Worm (Caenorhabditis elegans) whole organism, L1 larva: Measurements from ENCODE around the gene abhd-5.1.

Source experiments
- C16A3.4 ChIP-seq: fragments of 150-350 bp; optimal IDR thresholded peaks from 2 replicates; lab custom pipeline; 2014; ENCODE audit warnings: missing biosample characterization, missing genetic modification characterization
- C34B4.2 ChIP-seq: sonication (generic microtip); optimal IDR thresholded peaks from 2 replicates; lab custom pipeline; 2017; ENCODE audit warnings: mild to moderate bottlenecking, missing genetic modification characterization, missing compliant biosample characterization
- aha-1 ChIP-seq: fragments of 150-350 bp; optimal IDR thresholded peaks from 2 replicates; lab custom pipeline; 2014; ENCODE audit warnings: missing biosample characterization, missing genetic modification characterization
- alr-1 ChIP-seq: fragments of 200-800 bp; sonication (Bioruptor generic); optimal IDR thresholded peaks from 2 replicates; lab custom pipeline; 2018; ENCODE audit warnings: borderline replicate concordance, mild to moderate bottlenecking, missing genetic modification characterization, missing compliant biosample characterization
- blmp-1 ChIP-seq: fragments of 150-350 bp; optimal IDR thresholded peaks from 2 replicates; lab custom pipeline; 2014; ENCODE audit warnings: missing biosample characterization, missing genetic modification characterization
- ceh-82 ChIP-seq, 3 experiments: fragments of 150-350 bp in 1 of 3; sonication (generic microtip) in 2 of 3; optimal IDR thresholded peaks; 2 replicates each; lab custom pipeline; 2014 to 2017; ENCODE audit warnings: missing biosample characterization in 3 of 3, missing genetic modification characterization in 3 of 3
- ceh-90 ChIP-seq: sonication (generic microtip); optimal IDR thresholded peaks from 2 replicates; lab custom pipeline; 2016; ENCODE audit warnings: missing genetic modification characterization, missing compliant biosample characterization
- efl-1 ChIP-seq, 4 experiments: fragments of 150-350 bp; optimal IDR thresholded peaks in 3 of 4; peaks in 1 of 4; 1 replicate in 1 of 4; 2 replicates in 3 of 4; lab custom pipeline; 2014; ENCODE audit warnings: missing biosample characterization in 2 of 4, missing genetic modification characterization in 2 of 4, missing genetic modification reagents in 2 of 4
- egl-27 ChIP-seq, 2 experiments: fragments of 150-350 bp in 1 of 2; sonication (generic microtip); optimal IDR thresholded peaks; 3 replicates each; lab custom pipeline; 2017 to 2018; ENCODE audit warnings: missing biosample characterization in 2 of 2, missing genetic modification characterization in 2 of 2, missing genetic modification reagents in 2 of 2
- elt-3 ChIP-seq, 6 experiments: fragments of 150-350 bp in 1 of 6; sonication (generic microtip); optimal IDR thresholded peaks; 2 replicates each; lab custom pipeline; 2017 to 2018; ENCODE audit warnings: missing biosample characterization in 6 of 6, missing genetic modification characterization in 6 of 6, inconsistent platforms in 1 of 6
- fkh-10 ChIP-seq: sonication (generic microtip); optimal IDR thresholded peaks from 2 replicates; lab custom pipeline; 2017; ENCODE audit warnings: missing biosample characterization, missing genetic modification reagents, missing genetic modification characterization
- fkh-4 ChIP-seq: sonication (generic microtip); optimal IDR thresholded peaks from 2 replicates; lab custom pipeline; 2016; ENCODE audit warnings: missing compliant biosample characterization, missing genetic modification characterization, borderline replicate concordance
- fkh-8 ChIP-seq: sonication (generic microtip); optimal IDR thresholded peaks from 2 replicates; lab custom pipeline; 2016; ENCODE audit warnings: mild to moderate bottlenecking, missing genetic modification characterization, missing compliant biosample characterization
- grh-1 ChIP-seq: fragments of 200-800 bp; sonication (Bioruptor generic); IDR thresholded peaks from 2 replicates; pipeline ENCODE4 v1.3.6; 2022; ENCODE audit warnings: missing genetic modification reagents, missing genetic modification characterization, missing compliant biosample characterization
- hlh-4 ChIP-seq: sonication (generic microtip); optimal IDR thresholded peaks from 2 replicates; lab custom pipeline; 2016; ENCODE audit warnings: mild to moderate bottlenecking, missing genetic modification characterization, missing compliant biosample characterization
- hpl-2 ChIP-seq: fragments of 150-350 bp; optimal IDR thresholded peaks from 2 replicates; lab custom pipeline; 2014; ENCODE audit warnings: missing biosample characterization, missing genetic modification reagents, missing genetic modification characterization
- isw-1 ChIP-seq: fragments of 200-800 bp; sonication (Bioruptor generic); IDR thresholded peaks from 2 replicates; pipeline ENCODE4 v1.3.6; 2022; ENCODE audit warnings: missing genetic modification characterization, missing compliant biosample characterization
- lin-14 ChIP-seq: fragments of 200-800 bp; sonication (Bioruptor generic); optimal IDR thresholded peaks from 2 replicates; lab custom pipeline; 2018; ENCODE audit warnings: mild to moderate bottlenecking, missing genetic modification characterization, moderate library complexity, missing compliant biosample characterization
- lin-15B ChIP-seq: fragments of 150-350 bp; sonication (generic microtip); optimal IDR thresholded peaks from 3 replicates; lab custom pipeline; 2014; ENCODE audit warnings: missing biosample characterization, missing genetic modification characterization
- lin-35 ChIP-seq, 2 experiments: fragments of 150-350 bp; optimal IDR thresholded peaks; 2 replicates each; lab custom pipeline; 2014; ENCODE audit warnings: missing biosample characterization in 2 of 2, missing genetic modification characterization in 2 of 2, missing genetic modification reagents in 2 of 2
- lir-3 ChIP-seq: sonication (generic microtip); optimal IDR thresholded peaks from 2 replicates; lab custom pipeline; 2016; ENCODE audit warnings: mild to moderate bottlenecking, missing genetic modification characterization, moderate library complexity, missing compliant biosample characterization; ENCODE audit not compliant: poor library complexity
- mab-9 ChIP-seq: fragments of 200-800 bp; sonication (Bioruptor generic); IDR thresholded peaks from 2 replicates; pipeline ENCODE4 v1.3.6; 2022; ENCODE audit warnings: missing genetic modification reagents, missing genetic modification characterization, missing compliant biosample characterization
- mdl-1 ChIP-seq, 2 experiments: fragments of 150-350 bp; optimal IDR thresholded peaks; 2 replicates each; lab custom pipeline; 2014 to 2017; ENCODE audit warnings: missing biosample characterization in 2 of 2, missing genetic modification characterization in 2 of 2, inconsistent platforms in 1 of 2
- mef-2 ChIP-seq: fragments of 150-350 bp; optimal IDR thresholded peaks from 2 replicates; lab custom pipeline; 2014; ENCODE audit warnings: missing biosample characterization, missing genetic modification characterization
- mep-1 ChIP-seq: fragments of 150-350 bp; optimal IDR thresholded peaks from 2 replicates; lab custom pipeline; 2014; ENCODE audit warnings: missing biosample characterization, missing genetic modification characterization
- nhr-11 ChIP-seq: fragments of 150-350 bp; optimal IDR thresholded peaks from 2 replicates; lab custom pipeline; 2014; ENCODE audit warnings: missing biosample characterization, missing genetic modification characterization
- nhr-20 ChIP-seq: sonication (generic microtip); optimal IDR thresholded peaks from 2 replicates; lab custom pipeline; 2016; ENCODE audit warnings: mild to moderate bottlenecking, missing genetic modification characterization, missing compliant biosample characterization
- nhr-237 ChIP-seq: fragments of 150-350 bp; optimal IDR thresholded peaks from 2 replicates; lab custom pipeline; 2014; ENCODE audit warnings: missing biosample characterization, missing genetic modification characterization
- nhr-71 ChIP-seq: sonication (generic microtip); optimal IDR thresholded peaks from 2 replicates; lab custom pipeline; 2016; ENCODE audit warnings: mild to moderate bottlenecking, missing genetic modification characterization, moderate library complexity, missing compliant biosample characterization
- nhr-76 ChIP-seq: sonication (generic microtip); optimal IDR thresholded peaks from 2 replicates; lab custom pipeline; 2017; ENCODE audit warnings: missing biosample characterization, missing genetic modification characterization
- nhr-77 ChIP-seq: fragments of 150-350 bp; optimal IDR thresholded peaks from 2 replicates; lab custom pipeline; 2014; ENCODE audit warnings: missing biosample characterization, missing genetic modification characterization
- nhr-84 ChIP-seq: sonication (generic microtip); optimal IDR thresholded peaks from 2 replicates; lab custom pipeline; 2017; ENCODE audit warnings: missing biosample characterization, missing genetic modification characterization
- nhr-85 ChIP-seq: sonication (generic microtip); peaks from one replicate; lab custom pipeline; 2016; ENCODE audit warnings: missing genetic modification characterization, inconsistent platforms, missing compliant biosample characterization
- nhr-90 ChIP-seq: sonication (generic microtip); optimal IDR thresholded peaks from 2 replicates; lab custom pipeline; 2016; ENCODE audit warnings: mild to moderate bottlenecking, missing genetic modification characterization, missing compliant biosample characterization; ENCODE audit not compliant: poor library complexity
- snu-23 ChIP-seq: sonication (generic microtip); optimal IDR thresholded peaks from 2 replicates; lab custom pipeline; 2016; ENCODE audit warnings: missing genetic modification characterization, missing compliant biosample characterization
- sox-4 ChIP-seq: sonication (generic microtip); optimal IDR thresholded peaks from 2 replicates; lab custom pipeline; 2016; ENCODE audit warnings: missing genetic modification characterization, missing compliant biosample characterization
- sup-37 ChIP-seq: fragments of 200-800 bp; sonication (Bioruptor generic); optimal IDR thresholded peaks from 2 replicates; lab custom pipeline; 2018; ENCODE audit warnings: mild to moderate bottlenecking, missing genetic modification characterization, missing compliant biosample characterization
- swsn-7 ChIP-seq: sonication (generic microtip); optimal IDR thresholded peaks from 2 replicates; lab custom pipeline; 2016; ENCODE audit warnings: missing genetic modification characterization, missing compliant biosample characterization
- unc-130 ChIP-seq: fragments of 150-350 bp; optimal IDR thresholded peaks from 2 replicates; lab custom pipeline; 2017; ENCODE audit warnings: missing biosample characterization, missing genetic modification characterization, inconsistent platforms
- unc-30 ChIP-seq: sonication (generic microtip); optimal IDR thresholded peaks from 2 replicates; lab custom pipeline; 2017; ENCODE audit warnings: missing biosample characterization, missing genetic modification characterization
- unc-62 ChIP-seq: fragments of 150-350 bp; optimal IDR thresholded peaks from 2 replicates; lab custom pipeline; 2014; ENCODE audit warnings: missing biosample characterization, missing genetic modification reagents, missing genetic modification characterization
- unc-98 ChIP-seq: fragments of 200-800 bp; sonication (Bioruptor generic); IDR thresholded peaks from 2 replicates; pipeline ENCODE4 v1.3.6; 2022; ENCODE audit warnings: missing genetic modification characterization, missing compliant biosample characterization
- vab-15 ChIP-seq: sonication (generic microtip); optimal IDR thresholded peaks from 2 replicates; lab custom pipeline; 2017; ENCODE audit warnings: missing genotype, mild to moderate bottlenecking, missing genetic modification characterization, missing compliant biosample characterization
- zag-1 ChIP-seq: fragments of 150-350 bp; optimal IDR thresholded peaks from 2 replicates; lab custom pipeline; 2014; ENCODE audit warnings: missing biosample characterization, missing genetic modification characterization
- zip-4 ChIP-seq: fragments of 200-800 bp; sonication (Bioruptor generic); optimal IDR thresholded peaks from 2 replicates; lab custom pipeline; 2018; ENCODE audit warnings: mild to moderate bottlenecking, missing genetic modification characterization, moderate library complexity, missing compliant biosample characterization
- ztf-11 ChIP-seq, 2 experiments: sonication (generic microtip); optimal IDR thresholded peaks; 2 replicates each; lab custom pipeline; 2016 to 2017; ENCODE audit warnings: missing genetic modification characterization in 2 of 2, missing biosample characterization in 1 of 2, missing compliant biosample characterization in 1 of 2

Gene abhd-5.1

DNA sequence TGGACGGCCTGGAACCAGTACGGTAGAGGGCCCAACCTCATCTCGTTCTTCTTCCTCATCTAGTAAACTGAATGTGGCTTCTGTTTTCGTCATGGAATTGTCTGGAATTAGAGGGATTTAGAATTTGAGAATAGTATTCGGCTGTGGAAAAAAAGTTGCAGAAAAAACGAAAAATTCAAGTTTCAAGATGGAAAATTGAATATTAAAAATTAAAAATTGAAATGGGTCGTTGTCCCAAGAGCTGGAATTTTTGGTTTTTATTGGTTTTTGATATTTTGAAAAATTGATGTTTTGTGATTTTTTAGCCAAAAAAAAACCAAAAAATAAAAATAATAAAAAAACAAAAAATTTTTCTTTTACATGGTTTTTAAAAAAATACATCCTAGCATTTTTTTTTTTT lies 41.6 kb upstream of the abhd-5.1 start, which contains the start of gene R02F11.3:
R02F11.3 (minus strand) TSS at position 101 of the 400 bp plus-strand sequence.
- TF ChIP-seq nhr-84 (no peak), swsn-7 (tag; lab: Kevin White, UChicago) (no peak), nhr-90 (tag; lab: Kevin White, UChicago) (no peak), mab-9 (GFP tag; lab: Robert Waterston, UW) (no peak), efl-1 (optimal IDR thresholded peaks at IDR 0.05; lab: Kevin White, UChicago) (no peak), efl-1 (GFP tag; optimal IDR thresholded peaks at IDR 0.05 in 1 of 2; lab: Kevin White, UChicago) (peak in 1 of 2 experiments; percentile 23)

DNA sequence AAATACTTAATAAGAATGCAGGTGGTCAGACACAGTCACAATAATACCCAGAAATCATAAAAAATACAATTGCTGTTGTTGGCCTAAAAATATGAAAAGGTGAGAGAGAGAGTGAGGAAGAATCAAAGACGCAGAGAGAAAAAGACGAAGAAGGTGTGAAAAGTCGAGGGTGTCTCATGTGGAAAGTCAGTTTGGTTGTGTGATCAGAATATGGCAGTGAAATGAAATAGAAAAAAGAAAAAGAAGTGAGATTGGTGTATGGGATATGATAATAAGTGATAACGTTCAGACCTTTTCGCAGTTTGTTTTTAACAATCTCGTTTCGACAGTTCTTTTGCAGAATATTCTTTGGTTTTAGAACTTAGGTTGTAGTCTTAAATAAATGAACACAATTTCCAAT lies 40.6 kb upstream of the abhd-5.1 start:
- no peak for TF ChIP-seq zip-4 (GFP tag; lab: Kevin White, UChicago)
- peak in 1 of 2 experiments; percentile 6 for TF ChIP-seq lin-35 (GFP tag; optimal IDR thresholded peaks at IDR 0.05; lab: Kevin White, UChicago)
- peak; percentile 71 for TF ChIP-seq blmp-1
- peak; percentile 29 for TF ChIP-seq fkh-8
- no peak for TF ChIP-seq nhr-11 (tag; lab: Kevin White, UChicago)
- peak; percentile 46 for TF ChIP-seq lin-14 (GFP tag; lab: Kevin White, UChicago)
- TF ChIP-seq efl-1 (optimal IDR thresholded peaks at IDR 0.05; lab: Kevin White, UChicago), result no peak
- peak in 1 of 2 experiments; percentile 73 for TF ChIP-seq efl-1 (GFP tag; optimal IDR thresholded peaks at IDR 0.05 in 1 of 2; lab: Kevin White, UChicago)
- TF ChIP-seq nhr-76, result no peak
- TF ChIP-seq aha-1, result no peak
- no peak for TF ChIP-seq sox-4
- TF ChIP-seq sup-37 (GFP tag; lab: Kevin White, UChicago), result no peak
- no peak for TF ChIP-seq ztf-11 (tag; optimal IDR thresholded peaks at IDR 0.05; lab: Kevin White, UChicago)
- TF ChIP-seq nhr-71 (tag; lab: Kevin White, UChicago), result peak; percentile 41
- no peak for TF ChIP-seq unc-30 (tag; lab: Kevin White, UChicago)
- TF ChIP-seq C34B4.2, result no peak
- TF ChIP-seq elt-3 (tag; optimal IDR thresholded peaks at IDR 0.05; lab: Kevin White, UChicago), result peak in 1 of 6 experiments; percentile 30
- no peak for TF ChIP-seq fkh-10
- no peak for TF ChIP-seq unc-98
- no peak for TF ChIP-seq grh-1 (GFP tag; lab: Robert Waterston, UW)
- TF ChIP-seq nhr-20, result peak; percentile 23
- no peak for TF ChIP-seq nhr-84
- TF ChIP-seq unc-130, result no peak
- TF ChIP-seq C16A3.4, result no peak
- TF ChIP-seq hlh-4 (tag; lab: Kevin White, UChicago), result no peak
- TF ChIP-seq lin-15B (tag; lab: Kevin White, UChicago), result no peak
- no peak for TF ChIP-seq mef-2
- TF ChIP-seq mdl-1 (tag; optimal IDR thresholded peaks at IDR 0.05; lab: Kevin White, UChicago), result no peak
- TF ChIP-seq ceh-82 (tag; optimal IDR thresholded peaks at IDR 0.05; lab: Kevin White, UChicago), result no peak
- peak; percentile 77 for TF ChIP-seq nhr-85 (tag; lab: Kevin White, UChicago)
- peak; percentile 42 for TF ChIP-seq snu-23 (GFP tag; lab: Kevin White, UChicago)

DNA sequence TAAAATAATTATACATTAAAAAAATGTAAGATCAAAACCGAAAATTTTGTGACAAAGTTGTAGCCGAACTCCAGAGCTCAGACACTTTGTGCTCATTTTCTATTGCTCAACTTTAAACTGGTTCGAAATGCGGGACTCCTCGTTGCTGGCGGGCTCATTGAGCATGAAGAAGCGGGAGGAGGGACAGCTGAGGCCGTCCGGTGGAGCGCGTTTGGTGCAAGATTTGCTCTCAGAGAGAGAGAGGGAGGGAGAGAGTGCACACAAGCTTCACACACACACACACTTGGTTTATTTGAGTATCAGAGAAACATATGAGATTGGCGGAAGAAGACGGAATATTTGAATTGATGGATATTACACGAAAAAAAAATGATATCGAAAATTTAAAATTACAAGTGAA lies 36.8 kb upstream of the abhd-5.1 start:
- TF ChIP-seq nhr-76 (no peak), mep-1 (tag; lab: Kevin White, UChicago) (peak; percentile 14), fkh-4 (tag; lab: Kevin White, UChicago) (no peak), lir-3 (no peak), nhr-90 (tag; lab: Kevin White, UChicago) (no peak), unc-62 (no peak), mdl-1 (tag; optimal IDR thresholded peaks at IDR 0.05; lab: Kevin White, UChicago) (no peak), lin-35 (GFP tag; optimal IDR thresholded peaks at IDR 0.05; lab: Kevin White, UChicago) (peak in 1 of 2 experiments; percentile 62), unc-130 (no peak), C16A3.4 (no peak), sup-37 (GFP tag; lab: Kevin White, UChicago) (no peak), C34B4.2 (no peak), ceh-90 (no peak), nhr-237 (tag; lab: Kevin White, UChicago) (no peak), zag-1 (tag; lab: Kevin White, UChicago) (no peak), grh-1 (GFP tag; lab: Robert Waterston, UW) (no peak), egl-27 (tag; optimal IDR thresholded peaks at IDR 0.05; lab: Kevin White, UChicago) (no peak), nhr-71 (tag; lab: Kevin White, UChicago) (peak; percentile 58), nhr-11 (tag; lab: Kevin White, UChicago) (no peak), snu-23 (GFP tag; lab: Kevin White, UChicago) (peak; percentile 55), ceh-82 (tag; optimal IDR thresholded peaks at IDR 0.05; lab: Kevin White, UChicago) (peak in 2 of 3 experiments; percentile 13 to 65), aha-1 (no peak), mab-9 (GFP tag; lab: Robert Waterston, UW) (no peak), nhr-20 (peak; percentile 30), isw-1 (no peak), lin-15B (tag; lab: Kevin White, UChicago) (peak; percentile 47), vab-15 (tag; lab: Kevin White, UChicago) (no peak), unc-98 (no peak), nhr-77 (tag; lab: Kevin White, UChicago) (no peak), unc-30 (tag; lab: Kevin White, UChicago) (no peak), fkh-10 (no peak), hpl-2 (GFP tag; lab: Kevin White, UChicago) (no peak), alr-1 (tag; lab: Kevin White, UChicago) (no peak)
